Fruit fly (Drosophila melanogaster) whole organism, embryonic: ENCODE measurements around the gene E2f1.

Experiments
- B-H1 ChIP-seq: fragments of 200-800 bp; sonication (Bioruptor generic); IDR thresholded peaks from 3 replicates; pipeline ENCODE4 v1.3.6; 2022; ENCODE audit warnings: missing biosample characterization, missing genetic modification characterization
- CG12104 ChIP-seq: fragments of 200-800 bp; sonication (Bioruptor generic); optimal IDR thresholded peaks from 3 replicates; lab custom pipeline; 2016; ENCODE audit warnings: missing biosample characterization, missing genetic modification characterization
- CG12391 ChIP-seq: fragments of 200-800 bp; sonication (Bioruptor generic); optimal IDR thresholded peaks from 3 replicates; lab custom pipeline; 2018; ENCODE audit warnings: missing biosample characterization, mild to moderate bottlenecking, missing genetic modification characterization, moderate library complexity
- CG13775 ChIP-seq: fragments of 200-800 bp; sonication (Bioruptor generic); optimal IDR thresholded peaks from 3 replicates; lab custom pipeline; 2017; ENCODE audit warnings: missing biosample characterization, mild to moderate bottlenecking, missing genetic modification characterization
- CG14860 ChIP-seq: fragments of 200-800 bp; sonication (Bioruptor generic); IDR thresholded peaks from 3 replicates; pipeline ENCODE4 v1.3.6; 2022; ENCODE audit warnings: missing biosample characterization, missing genetic modification characterization; ENCODE audit not compliant: partially characterized antibody
- CG15601 ChIP-seq: fragments of 200-800 bp; sonication (Bioruptor generic); optimal IDR thresholded peaks from 3 replicates; lab custom pipeline; 2019; ENCODE audit warnings: missing biosample characterization, mild to moderate bottlenecking, missing genetic modification characterization, moderate library complexity
- CG16815 ChIP-seq: fragments of 200-800 bp; sonication (Bioruptor generic); optimal IDR thresholded peaks from 3 replicates; lab custom pipeline; 2017; ENCODE audit warnings: missing biosample characterization, mild to moderate bottlenecking, missing genetic modification characterization
- CG17186 ChIP-seq: fragments of 200-800 bp; sonication (Bioruptor generic); optimal IDR thresholded peaks from 3 replicates; lab custom pipeline; 2017; ENCODE audit warnings: missing biosample characterization, missing genetic modification reagents, missing genetic modification characterization
- CG2116 ChIP-seq: fragments of 200-800 bp; sonication (Bioruptor generic); optimal IDR thresholded peaks from 3 replicates; lab custom pipeline; 2018; ENCODE audit warnings: missing biosample characterization, mild to moderate bottlenecking, missing genetic modification characterization
- CG2712 ChIP-seq: fragments of 200-800 bp; optimal IDR thresholded peaks from 3 replicates; lab custom pipeline; 2019; ENCODE audit warnings: missing biosample characterization, mild to moderate bottlenecking, missing genetic modification characterization, moderate library complexity
- CG31224 ChIP-seq: fragments of 200-800 bp; sonication (Bioruptor generic); IDR thresholded peaks from 2 replicates; pipeline ENCODE4 v1.3.6; 2022; ENCODE audit warnings: missing biosample characterization, missing genetic modification characterization
- CG34422 ChIP-seq: fragments of 200-800 bp; sonication (Bioruptor generic); IDR thresholded peaks from 3 replicates; pipeline ENCODE4 v1.3.6; 2022; ENCODE audit warnings: missing biosample characterization, missing genetic modification characterization
- CG3726 ChIP-seq: fragments of 200-800 bp; sonication (Bioruptor generic); IDR thresholded peaks from 3 replicates; pipeline ENCODE4, ENCODE4 v1.3.6; 2022; ENCODE audit warnings: missing biosample characterization, missing genetic modification characterization
- CG6689 ChIP-seq: fragments of 200-800 bp; sonication (Bioruptor generic); IDR thresholded peaks from 2 replicates; pipeline ENCODE4 v1.3.6; 2022; ENCODE audit warnings: missing biosample characterization, missing genetic modification characterization
- CG6765 ChIP-seq: fragments of 200-800 bp; sonication (Bioruptor generic); optimal IDR thresholded peaks from 3 replicates; lab custom pipeline; 2017; ENCODE audit warnings: missing biosample characterization, mild to moderate bottlenecking, missing genetic modification characterization
- CG6791 ChIP-seq: fragments of 200-800 bp; sonication (Bioruptor generic); IDR thresholded peaks from 3 replicates; pipeline ENCODE4 v1.3.6; 2022; ENCODE audit warnings: missing biosample characterization, missing genetic modification characterization; ENCODE audit not compliant: partially characterized antibody
- CG7372 ChIP-seq: fragments of 200-800 bp; sonication (Bioruptor generic); IDR thresholded peaks from 2 replicates; pipeline ENCODE4 v1.3.6; 2022; ENCODE audit warnings: missing biosample characterization, missing genetic modification characterization
- CG8359 ChIP-seq: fragments of 200-800 bp; sonication (Bioruptor generic); optimal IDR thresholded peaks from 2 replicates; lab custom pipeline; 2017; ENCODE audit warnings: missing biosample characterization, mild to moderate bottlenecking, missing genetic modification characterization, borderline replicate concordance
- CG9876 ChIP-seq: fragments of 200-800 bp; sonication (Bioruptor generic); optimal IDR thresholded peaks from 2 replicates; lab custom pipeline; 2016; ENCODE audit warnings: missing biosample characterization, missing genetic modification characterization
- D ChIP-seq, 2 experiments: fragments of 200-800 bp in 1 of 2; fragments of >200 bp in 1 of 2; sonication (Bioruptor generic) in 1 of 2; optimal IDR thresholded peaks; 2 replicates in 1 of 2; 3 replicates in 1 of 2; lab custom pipeline; 2017; ENCODE audit warnings: mild to moderate bottlenecking in 1 of 2, missing biosample characterization in 1 of 2, missing genetic modification characterization in 1 of 2, missing genetic modification reagents in 1 of 2
- Dref ChIP-seq: fragments of 200-800 bp; sonication (Bioruptor generic); IDR thresholded peaks from 2 replicates; pipeline ENCODE4 v1.3.6; 2022; ENCODE audit warnings: missing biosample characterization, missing genetic modification characterization
- Drgx ChIP-seq: fragments of 200-800 bp; sonication (Bioruptor generic); IDR thresholded peaks from 2 replicates; pipeline ENCODE4 v1.3.6; 2022; ENCODE audit warnings: missing biosample characterization, missing genetic modification characterization
- Fer1 ChIP-seq: fragments of 200-800 bp; sonication (Bioruptor generic); optimal IDR thresholded peaks from 2 replicates; lab custom pipeline; 2017; ENCODE audit warnings: missing biosample characterization, mild to moderate bottlenecking, missing genetic modification characterization
- Fer2 ChIP-seq: fragments of 200-800 bp; sonication (Bioruptor generic); optimal IDR thresholded peaks from 2 replicates; lab custom pipeline; 2018; ENCODE audit warnings: missing biosample characterization, mild to moderate bottlenecking, missing genetic modification characterization, moderate library complexity
- HLH3B ChIP-seq: fragments of 200-800 bp; sonication (Bioruptor generic); IDR thresholded peaks from 2 replicates; pipeline ENCODE4 v1.3.6; 2022; ENCODE audit warnings: missing biosample characterization, missing genetic modification characterization
- HLHmδ ChIP-seq: fragments of 200-800 bp; sonication (Bioruptor generic); optimal IDR thresholded peaks from 2 replicates; lab custom pipeline; 2018; ENCODE audit warnings: missing biosample characterization, mild to moderate bottlenecking, missing genetic modification characterization, moderate library complexity
- HmgD ChIP-seq: fragments of 200-800 bp; sonication (Bioruptor generic); optimal IDR thresholded peaks from 3 replicates; lab custom pipeline; 2016; ENCODE audit warnings: missing biosample characterization, missing genetic modification characterization
- Kr ChIP-seq: fragments of 200-800 bp; sonication (Bioruptor generic); optimal IDR thresholded peaks from 2 replicates; lab custom pipeline; 2017; ENCODE audit warnings: missing biosample characterization, mild to moderate bottlenecking, missing genetic modification characterization
- NK7.1 ChIP-seq: fragments of 200-800 bp; sonication (Bioruptor generic); optimal IDR thresholded peaks from 3 replicates; lab custom pipeline; 2016; ENCODE audit warnings: missing biosample characterization, missing genetic modification characterization
- Nf-YB ChIP-seq: fragments of 200-800 bp; sonication (Bioruptor generic); optimal IDR thresholded peaks from 3 replicates; lab custom pipeline; 2019; ENCODE audit warnings: missing biosample characterization, mild to moderate bottlenecking, missing genetic modification characterization, moderate library complexity
- aop ChIP-seq: fragments of 200-800 bp; sonication (Bioruptor generic); IDR thresholded peaks from 2 replicates; pipeline ENCODE4 v1.3.6; 2022; ENCODE audit warnings: missing biosample characterization, missing genetic modification characterization
- bowl ChIP-seq: fragments of 200-800 bp; sonication (Bioruptor generic); IDR thresholded peaks from 2 replicates; pipeline ENCODE4 v1.3.6; 2022; ENCODE audit warnings: missing biosample characterization, missing genetic modification characterization
- croc ChIP-seq: fragments of 200-800 bp; sonication (Bioruptor generic); conservative IDR thresholded peaks from 3 replicates; pipeline ENCODE4 v1.3.6; 2022; ENCODE audit warnings: missing biosample characterization, missing genetic modification characterization
- disco-r ChIP-seq: fragments of 200-800 bp; sonication (Bioruptor generic); optimal IDR thresholded peaks from 2 replicates; lab custom pipeline; 2016; ENCODE audit warnings: missing biosample characterization, missing genetic modification characterization
- dm ChIP-seq: fragments of 200-800 bp; sonication (Bioruptor generic); optimal IDR thresholded peaks from 3 replicates; lab custom pipeline; 2016; ENCODE audit warnings: missing biosample characterization, missing genetic modification characterization
- dpn ChIP-seq, 2 experiments: fragments of 200-800 bp; sonication (Bioruptor generic); optimal IDR thresholded peaks; 3 replicates each; lab custom pipeline; 2016; ENCODE audit warnings: missing biosample characterization in 2 of 2, missing genetic modification characterization in 2 of 2
- ems ChIP-seq: fragments of 200-800 bp; sonication (Bioruptor generic); optimal IDR thresholded peaks from 3 replicates; lab custom pipeline; 2016; ENCODE audit warnings: missing biosample characterization, missing genetic modification characterization
- fd96Cb ChIP-seq: fragments of 200-800 bp; sonication (Bioruptor generic); optimal IDR thresholded peaks from 2 replicates; lab custom pipeline; 2018; ENCODE audit warnings: missing biosample characterization, mild to moderate bottlenecking, missing genetic modification characterization, moderate library complexity
- gcm ChIP-seq: fragments of 200-800 bp; sonication (Bioruptor generic); optimal IDR thresholded peaks from 2 replicates; lab custom pipeline; 2019; ENCODE audit warnings: missing biosample characterization, mild to moderate bottlenecking, missing genetic modification characterization, moderate library complexity
- gro ChIP-seq: fragments of 200-800 bp; sonication (Bioruptor generic); optimal IDR thresholded peaks from 2 replicates; lab custom pipeline; 2016; ENCODE audit warnings: missing biosample characterization, missing genetic modification characterization
- her ChIP-seq: fragments of 200-800 bp; sonication (Bioruptor generic); optimal IDR thresholded peaks from 2 replicates; lab custom pipeline; 2016; ENCODE audit warnings: missing biosample characterization, missing genetic modification characterization
- lab ChIP-seq: fragments of 200-800 bp; sonication (Bioruptor generic); optimal IDR thresholded peaks from 3 replicates; lab custom pipeline; 2017; ENCODE audit warnings: missing biosample characterization, missing genetic modification characterization, mild to moderate bottlenecking, moderate library complexity, missing genetic modification reagents
- mld ChIP-seq: fragments of 200-800 bp; sonication (Bioruptor generic); IDR thresholded peaks from 3 replicates; pipeline ENCODE4 v1.3.6; 2022; ENCODE audit warnings: missing biosample characterization, missing genetic modification characterization; ENCODE audit not compliant: partially characterized antibody
- oc ChIP-seq: fragments of 200-800 bp; sonication (Bioruptor generic); optimal IDR thresholded peaks from 2 replicates; lab custom pipeline; 2018; ENCODE audit warnings: missing biosample characterization, mild to moderate bottlenecking, missing genetic modification characterization, moderate library complexity
- pfk ChIP-seq: fragments of 200-800 bp; sonication (Bioruptor generic); optimal IDR thresholded peaks from 2 replicates; lab custom pipeline; 2018; ENCODE audit warnings: missing biosample characterization, mild to moderate bottlenecking, missing genetic modification characterization, moderate library complexity
- sd ChIP-seq: fragments of 200-800 bp; sonication (Bioruptor generic); optimal IDR thresholded peaks from 3 replicates; lab custom pipeline; 2018; ENCODE audit warnings: missing biosample characterization, mild to moderate bottlenecking, missing genetic modification characterization, moderate library complexity
- sima ChIP-seq: fragments of 200-800 bp; sonication (Bioruptor generic); optimal IDR thresholded peaks from 2 replicates; lab custom pipeline; 2016; ENCODE audit warnings: missing biosample characterization, missing genetic modification characterization
- tll ChIP-seq, 2 experiments: fragments of 200-800 bp in 1 of 2; fragments of >200 bp in 1 of 2; sonication (Bioruptor generic) in 1 of 2; optimal IDR thresholded peaks; 2 replicates each; lab custom pipeline; 2017 to 2019; ENCODE audit warnings: missing biosample characterization in 2 of 2, missing genetic modification characterization in 2 of 2, mild to moderate bottlenecking in 1 of 2, moderate library complexity in 1 of 2
- vnd ChIP-seq: fragments of 200-800 bp; sonication (Bioruptor generic); IDR thresholded peaks from 3 replicates; pipeline ENCODE4 v1.3.6; 2022; ENCODE audit warnings: missing biosample characterization, missing genetic modification characterization; ENCODE audit not compliant: partially characterized antibody

E2f1 gene

DNA sequence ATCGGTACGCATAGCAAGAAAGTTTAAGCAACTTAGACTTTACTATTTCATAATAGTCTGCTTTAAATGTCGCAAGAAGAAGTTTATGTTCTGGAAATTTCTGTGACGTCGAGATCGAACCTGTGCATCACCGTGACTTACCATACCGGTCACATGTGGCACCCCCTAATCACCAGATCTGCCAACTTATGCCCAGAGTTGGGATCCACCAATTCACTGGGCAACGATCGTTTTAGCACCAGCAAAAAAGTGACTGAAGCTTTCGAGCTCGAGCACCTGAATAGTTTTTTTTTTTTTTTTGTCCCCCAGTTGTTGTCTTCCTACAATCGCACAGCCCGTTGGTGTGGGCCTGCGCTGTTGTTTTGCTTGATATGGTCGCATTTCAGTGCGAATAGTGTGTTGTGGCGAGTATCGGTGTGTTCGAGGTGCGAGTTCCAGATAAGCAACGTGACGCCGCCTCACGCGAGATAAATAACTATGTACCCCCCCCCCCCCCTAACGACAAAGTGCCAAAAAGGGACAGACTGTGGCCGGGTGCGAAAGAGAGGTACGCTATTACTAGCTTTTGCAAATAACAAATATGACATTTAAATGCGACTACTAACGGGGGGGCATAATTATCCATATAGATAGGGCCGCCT lies 76.3 kb downstream of the E2f1 start (continued):
- TF ChIP-seq HLH3B (GFP tag; lab: Robert Waterston, UW): no peak
- TF ChIP-seq dm (GFP tag; lab: Kevin White, UChicago): no peak
- TF ChIP-seq Fer1: no peak
- TF ChIP-seq sima (GFP tag; lab: Kevin White, UChicago): no peak
- no peak for TF ChIP-seq B-H1 (GFP tag; lab: Robert Waterston, UW)
- TF ChIP-seq disco-r (GFP tag; lab: Kevin White, UChicago): no peak
- TF ChIP-seq her (GFP tag; lab: Kevin White, UChicago): no peak
- TF ChIP-seq bowl: no peak
- TF ChIP-seq CG6765: no peak
- no peak for TF ChIP-seq dpn (GFP tag; optimal IDR thresholded peaks at IDR 0.05; lab: Kevin White, UChicago)
- peak; percentile 54 for TF ChIP-seq lab
- no peak for TF ChIP-seq NK7.1
- no peak for TF ChIP-seq Nf-YB
- no peak for TF ChIP-seq fd96Cb (tag; lab: Kevin White, UChicago)
- peak; percentile 9 for TF ChIP-seq pfk (GFP tag; lab: Kevin White, UChicago)
- TF ChIP-seq Drgx (GFP tag; lab: Robert Waterston, UW): no peak
- no peak for TF ChIP-seq CG16815 (GFP tag; lab: Kevin White, UChicago)
- TF ChIP-seq aop (GFP tag; lab: Robert Waterston, UW): no peak
- peak; percentile 8; the same call in 1 of the 2 replicates for TF ChIP-seq CG31224
- TF ChIP-seq gro (GFP tag; lab: Kevin White, UChicago): no peak
- TF ChIP-seq CG2712 (tag; lab: Kevin White, UChicago): no peak
- TF ChIP-seq CG2116 (GFP tag; lab: Kevin White, UChicago): no peak
- TF ChIP-seq ems (GFP tag; lab: Kevin White, UChicago): no peak
- TF ChIP-seq Dref (GFP tag; lab: Robert Waterston, UW): no peak
- no peak for TF ChIP-seq croc
- TF ChIP-seq gcm (GFP tag; lab: Kevin White, UChicago): no peak
- no peak for TF ChIP-seq CG13775 (GFP tag; lab: Kevin White, UChicago)
- no peak for TF ChIP-seq D (optimal IDR thresholded peaks at IDR 0.05; lab: Kevin White, UChicago)
- no peak for TF ChIP-seq D (GFP tag; optimal IDR thresholded peaks at IDR 0.05; lab: Kevin White, UChicago)
- no peak for TF ChIP-seq tll (GFP tag; optimal IDR thresholded peaks at IDR 0.05; lab: Kevin White, UChicago)
- peak; percentile 65 for TF ChIP-seq sd (tag; lab: Kevin White, UChicago)
- no peak for TF ChIP-seq oc (tag; lab: Kevin White, UChicago)
- TF ChIP-seq CG12391 (tag; lab: Kevin White, UChicago): no peak
- TF ChIP-seq CG9876 (GFP tag; lab: Kevin White, UChicago): no peak
- TF ChIP-seq CG7372: no peak
- no peak for TF ChIP-seq CG12104 (GFP tag; lab: Kevin White, UChicago)
- no peak for TF ChIP-seq HmgD (GFP tag; lab: Kevin White, UChicago)
- TF ChIP-seq CG17186 (GFP tag; lab: Kevin White, UChicago): no peak
- no peak for TF ChIP-seq mld (GFP tag; lab: Robert Waterston, UW)
- no peak for TF ChIP-seq CG6791 (GFP tag; lab: Robert Waterston, UW)
- TF ChIP-seq CG8359 (GFP tag; lab: Kevin White, UChicago): no peak
- TF ChIP-seq vnd (GFP tag; lab: Robert Waterston, UW): no peak
- TF ChIP-seq Kr (GFP tag; lab: Kevin White, UChicago): no peak
- TF ChIP-seq CG14860: no peak
- TF ChIP-seq CG6689: no peak
- TF ChIP-seq CG15601 (tag; lab: Kevin White, UChicago): no peak
- peak; percentile 26; the same call in 1 of the 3 replicates for TF ChIP-seq CG34422 (GFP tag; lab: Robert Waterston, UW)
- TF ChIP-seq Fer2 (tag; lab: Kevin White, UChicago): no peak
- TF ChIP-seq CG3726: no peak
- no peak for TF ChIP-seq HLHmδ (GFP tag; lab: Kevin White, UChicago)
